Fruit fly (Drosophila melanogaster) whole organism, embryonic: Measurements from ENCODE around the gene Prosbeta2.

Experiments
- BEAF-32 ChIP-seq: fragments of 200-800 bp; sonication (Bioruptor generic); optimal IDR thresholded peaks from 3 replicates; lab custom pipeline; 2017; ENCODE audit warnings: missing biosample characterization, missing genetic modification characterization, mild to moderate bottlenecking, moderate library complexity, missing genetic modification reagents
- CG11696 ChIP-seq: fragments of 200-800 bp; sonication (Bioruptor generic); IDR thresholded peaks from 2 replicates; pipeline ENCODE4 v1.3.6; 2022; ENCODE audit warnings: missing biosample characterization, missing genetic modification characterization
- CG12155 ChIP-seq: fragments of 200-800 bp; sonication (Bioruptor generic); optimal IDR thresholded peaks from 3 replicates; lab custom pipeline; 2016; ENCODE audit warnings: missing biosample characterization, missing genetic modification characterization
- CG15479 ChIP-seq: fragments of 200-800 bp; sonication (Bioruptor generic); optimal IDR thresholded peaks from 3 replicates; lab custom pipeline; 2019; ENCODE audit warnings: missing biosample characterization, mild to moderate bottlenecking, missing genetic modification characterization, moderate library complexity
- CG17361 ChIP-seq: fragments of 200-800 bp; sonication (Bioruptor generic); IDR thresholded peaks from 3 replicates; pipeline ENCODE4 v1.3.6; 2022; ENCODE audit warnings: missing biosample characterization, missing genetic modification characterization
- CG17829 ChIP-seq: fragments of 200-800 bp; optimal IDR thresholded peaks from 2 replicates; lab custom pipeline; 2019; ENCODE audit warnings: missing biosample characterization, mild to moderate bottlenecking, missing genetic modification characterization, moderate library complexity
- CG2199 ChIP-seq: fragments of 200-800 bp; sonication (Bioruptor generic); IDR thresholded peaks from 3 replicates; pipeline ENCODE4 v1.3.6; 2022; ENCODE audit warnings: missing biosample characterization, missing genetic modification characterization
- CG2712 ChIP-seq: fragments of 200-800 bp; optimal IDR thresholded peaks from 3 replicates; lab custom pipeline; 2019; ENCODE audit warnings: missing biosample characterization, mild to moderate bottlenecking, missing genetic modification characterization, moderate library complexity
- CG5245 ChIP-seq: fragments of 200-800 bp; sonication (Bioruptor generic); optimal IDR thresholded peaks from 3 replicates; lab custom pipeline; 2016; ENCODE audit warnings: missing biosample characterization, missing genetic modification characterization
- CG6854 ChIP-seq: fragments of 200-800 bp; sonication (Bioruptor generic); optimal IDR thresholded peaks from 3 replicates; lab custom pipeline; 2017; ENCODE audit warnings: missing biosample characterization, mild to moderate bottlenecking, missing genetic modification characterization
- CG8281 ChIP-seq: fragments of 200-800 bp; sonication (Bioruptor generic); optimal IDR thresholded peaks from 2 replicates; lab custom pipeline; 2018; ENCODE audit warnings: missing biosample characterization, mild to moderate bottlenecking, missing genetic modification characterization, moderate library complexity
- D ChIP-seq, 2 experiments: fragments of 200-800 bp in 1 of 2; fragments of >200 bp in 1 of 2; sonication (Bioruptor generic) in 1 of 2; optimal IDR thresholded peaks; 2 replicates in 1 of 2; 3 replicates in 1 of 2; lab custom pipeline; 2017; ENCODE audit warnings: mild to moderate bottlenecking in 1 of 2, missing biosample characterization in 1 of 2, missing genetic modification characterization in 1 of 2, missing genetic modification reagents in 1 of 2
- Dfd ChIP-seq, 2 experiments: fragments of >200 bp; optimal IDR thresholded peaks; 2 replicates each; lab custom pipeline; 2017; ENCODE audit warnings: missing biosample characterization in 2 of 2, missing genetic modification characterization in 2 of 2
- Ets65A ChIP-seq: fragments of 200-800 bp; sonication (Bioruptor generic); peaks from one replicate; lab custom pipeline; 2016; ENCODE audit warnings: missing biosample characterization, missing genetic modification characterization
- Lpt ChIP-seq: fragments of >200 bp; optimal IDR thresholded peaks from 2 replicates; lab custom pipeline; 2018; ENCODE audit warnings: missing biosample characterization, missing genetic modification characterization
- Med ChIP-seq: fragments of 200-800 bp; sonication (Bioruptor generic); peaks from one replicate; lab custom pipeline; 2016; ENCODE audit warnings: missing biosample characterization, missing genetic modification characterization, mild to moderate bottlenecking, inconsistent platforms, moderate library complexity
- Meics ChIP-seq: fragments of 200-800 bp; sonication (Bioruptor generic); optimal IDR thresholded peaks from 2 replicates; lab custom pipeline; 2017; ENCODE audit warnings: missing biosample characterization, mild to moderate bottlenecking, missing genetic modification characterization
- Nf-YB ChIP-seq: fragments of 200-800 bp; sonication (Bioruptor generic); optimal IDR thresholded peaks from 3 replicates; lab custom pipeline; 2019; ENCODE audit warnings: missing biosample characterization, mild to moderate bottlenecking, missing genetic modification characterization, moderate library complexity
- Oli ChIP-seq: fragments of 200-800 bp; sonication (Bioruptor generic); optimal IDR thresholded peaks from 2 replicates; lab custom pipeline; 2018; ENCODE audit warnings: missing biosample characterization, mild to moderate bottlenecking, missing genetic modification characterization, moderate library complexity
- Vsx1 ChIP-seq: fragments of 200-800 bp; sonication (Bioruptor generic); optimal IDR thresholded peaks from 2 replicates; lab custom pipeline; 2017; ENCODE audit warnings: missing biosample characterization, mild to moderate bottlenecking, missing genetic modification characterization, missing genetic modification reagents
- Xrp1 ChIP-seq: fragments of 200-800 bp; sonication (Bioruptor generic); IDR thresholded peaks from 2 replicates; pipeline ENCODE4 v1.3.6; 2022; ENCODE audit warnings: missing biosample characterization, missing genetic modification characterization
- abd-A ChIP-seq: fragments of 200-800 bp; sonication (Bioruptor generic); optimal IDR thresholded peaks from 3 replicates; lab custom pipeline; 2019; ENCODE audit warnings: missing biosample characterization, mild to moderate bottlenecking, missing genetic modification characterization, moderate library complexity
- bcd ChIP-seq: fragments of 200-800 bp; sonication (Bioruptor generic); optimal IDR thresholded peaks from 2 replicates; lab custom pipeline; 2017; ENCODE audit warnings: missing biosample characterization, mild to moderate bottlenecking, missing genetic modification characterization
- chm ChIP-seq: fragments of 200-800 bp; sonication (Bioruptor generic); IDR thresholded peaks from 2 replicates; pipeline ENCODE4 v1.3.6; 2022; ENCODE audit warnings: missing biosample characterization, missing genetic modification characterization
- chn ChIP-seq: fragments of 200-800 bp; sonication (Bioruptor generic); optimal IDR thresholded peaks from 2 replicates; lab custom pipeline; 2016; ENCODE audit warnings: missing biosample characterization, missing genetic modification characterization
- dati ChIP-seq: fragments of 200-800 bp; sonication (Bioruptor generic); IDR thresholded peaks from 2 replicates; pipeline ENCODE4 v1.3.6; 2022; ENCODE audit warnings: missing biosample characterization, missing genetic modification characterization
- gce ChIP-seq: fragments of 200-800 bp; sonication (Bioruptor generic); IDR thresholded peaks from 3 replicates; pipeline ENCODE4 v1.3.6; 2022; ENCODE audit warnings: missing biosample characterization, missing genetic modification characterization
- gcm2 ChIP-seq: fragments of 200-800 bp; sonication (Bioruptor generic); optimal IDR thresholded peaks from 2 replicates; lab custom pipeline; 2016; ENCODE audit warnings: missing biosample characterization, missing genetic modification characterization
- grn ChIP-seq: fragments of 200-800 bp; sonication (Bioruptor generic); optimal IDR thresholded peaks from 3 replicates; lab custom pipeline; 2017; ENCODE audit warnings: missing biosample characterization, missing genetic modification characterization
- ham ChIP-seq: fragments of 200-800 bp; sonication (Bioruptor generic); IDR thresholded peaks from 2 replicates; pipeline ENCODE4 v1.3.6; 2022; ENCODE audit warnings: missing biosample characterization, missing genetic modification characterization
- insv ChIP-seq, 2 experiments: fragments of 200-800 bp; sonication (Bioruptor generic); optimal IDR thresholded peaks; 3 replicates each; lab custom pipeline; 2016 to 2018; ENCODE audit warnings: missing biosample characterization in 2 of 2, missing genetic modification characterization in 2 of 2
- kah ChIP-seq: fragments of 200-800 bp; sonication (Bioruptor generic); optimal IDR thresholded peaks from 2 replicates; lab custom pipeline; 2018; ENCODE audit warnings: missing biosample characterization, mild to moderate bottlenecking, missing genetic modification characterization
- kni ChIP-seq: fragments of 200-800 bp; sonication (Bioruptor generic); optimal IDR thresholded peaks from 3 replicates; lab custom pipeline; 2017; ENCODE audit warnings: mild to moderate bottlenecking, missing biosample characterization, missing genetic modification reagents, missing genetic modification characterization
- lab ChIP-seq: fragments of 200-800 bp; sonication (Bioruptor generic); optimal IDR thresholded peaks from 3 replicates; lab custom pipeline; 2017; ENCODE audit warnings: missing biosample characterization, missing genetic modification characterization, mild to moderate bottlenecking, moderate library complexity, missing genetic modification reagents
- lov ChIP-seq, 2 experiments: fragments of 200-800 bp in 1 of 2; fragments of >200 bp in 1 of 2; sonication (Bioruptor generic) in 1 of 2; IDR thresholded peaks in 1 of 2; optimal IDR thresholded peaks in 1 of 2; 2 replicates in 1 of 2; 3 replicates in 1 of 2; pipeline versions ENCODE4 v1.3.6 to Lab custom; 2017 to 2022; ENCODE audit warnings: missing biosample characterization in 1 of 2, missing genetic modification characterization in 1 of 2
- mirr ChIP-seq: fragments of 200-800 bp; sonication (Bioruptor generic); optimal IDR thresholded peaks from 3 replicates; lab custom pipeline; 2018; ENCODE audit warnings: missing biosample characterization, mild to moderate bottlenecking, missing genetic modification characterization
- odd ChIP-seq: fragments of 200-800 bp; sonication (Bioruptor generic); optimal IDR thresholded peaks from 2 replicates; lab custom pipeline; 2017; ENCODE audit warnings: missing biosample characterization, mild to moderate bottlenecking, missing genetic modification characterization
- onecut ChIP-seq: fragments of 200-800 bp; sonication (Bioruptor generic); IDR thresholded peaks from 2 replicates; pipeline ENCODE4 v1.3.6; 2022; ENCODE audit warnings: missing biosample characterization, missing genetic modification characterization
- pros ChIP-seq: fragments of 200-800 bp; sonication (Bioruptor generic); optimal IDR thresholded peaks from 3 replicates; lab custom pipeline; 2019; ENCODE audit warnings: missing biosample characterization, mild to moderate bottlenecking, missing genetic modification characterization, moderate library complexity
- slbo ChIP-seq: fragments of 200-800 bp; sonication (Bioruptor generic); IDR thresholded peaks from 2 replicates; pipeline ENCODE4 v1.3.6; 2022; ENCODE audit warnings: missing biosample characterization, missing genetic modification characterization
- sr ChIP-seq: fragments of 200-800 bp; sonication (Bioruptor generic); IDR thresholded peaks from 3 replicates; pipeline ENCODE4 v1.3.6; 2022; ENCODE audit warnings: missing biosample characterization, missing genetic modification characterization
- tll ChIP-seq, 2 experiments: fragments of 200-800 bp in 1 of 2; fragments of >200 bp in 1 of 2; sonication (Bioruptor generic) in 1 of 2; optimal IDR thresholded peaks; 2 replicates each; lab custom pipeline; 2017 to 2019; ENCODE audit warnings: missing biosample characterization in 2 of 2, missing genetic modification characterization in 2 of 2, mild to moderate bottlenecking in 1 of 2, moderate library complexity in 1 of 2
- twi ChIP-seq: fragments of 200-800 bp; optimal IDR thresholded peaks from 2 replicates; lab custom pipeline; 2019; ENCODE audit warnings: missing biosample characterization, mild to moderate bottlenecking, missing genetic modification characterization, moderate library complexity
- unc-4 ChIP-seq: fragments of 200-800 bp; sonication (Bioruptor generic); IDR thresholded peaks from 2 replicates; pipeline ENCODE4 v1.3.6; 2022; ENCODE audit warnings: missing biosample characterization, missing genetic modification characterization; ENCODE audit not compliant: partially characterized antibody
- vnd ChIP-seq: fragments of 200-800 bp; sonication (Bioruptor generic); IDR thresholded peaks from 3 replicates; pipeline ENCODE4 v1.3.6; 2022; ENCODE audit warnings: missing biosample characterization, missing genetic modification characterization; ENCODE audit not compliant: partially characterized antibody
- zen ChIP-seq: fragments of 200-800 bp; sonication (Bioruptor generic); optimal IDR thresholded peaks from 3 replicates; lab custom pipeline; 2018; ENCODE audit warnings: missing biosample characterization, mild to moderate bottlenecking, missing genetic modification characterization, moderate library complexity

Prosbeta2 gene

DNA sequence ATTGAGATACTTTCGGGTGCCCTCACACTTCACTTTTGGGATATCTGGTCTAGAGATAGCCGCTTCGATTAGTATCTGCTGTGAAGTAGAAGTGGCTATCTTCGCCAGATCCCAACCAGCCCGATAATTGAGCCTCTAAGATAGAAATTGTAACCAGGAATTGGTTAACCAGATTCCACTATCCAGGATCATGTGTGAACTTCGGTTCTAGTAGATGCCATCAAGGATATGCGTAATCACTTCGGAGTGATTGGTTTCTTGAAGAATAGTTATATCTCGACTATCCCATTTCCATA, 42.8 kb upstream of the Prosbeta2 start:
- TF ChIP-seq kah (GFP tag; lab: Kevin White, UChicago), result no peak
- no peak for TF ChIP-seq CG11696 (GFP tag; lab: Robert Waterston, UW)
- peak; percentile 75 for TF ChIP-seq grn (GFP tag; lab: Kevin White, UChicago)
- no peak for TF ChIP-seq CG12155
- no peak for TF ChIP-seq unc-4 (GFP tag; lab: Robert Waterston, UW)
- no peak for TF ChIP-seq onecut
- TF ChIP-seq slbo, result no peak
- TF ChIP-seq CG2712 (tag; lab: Kevin White, UChicago), result no peak
- TF ChIP-seq chn (GFP tag; lab: Kevin White, UChicago), result no peak
- TF ChIP-seq Oli, result no peak
- no peak for TF ChIP-seq CG8281 (tag; lab: Kevin White, UChicago)
- TF ChIP-seq gce (GFP tag; lab: Robert Waterston, UW), result no peak
- TF ChIP-seq Vsx1, result no peak
- TF ChIP-seq CG17361 (GFP tag; lab: Robert Waterston, UW), result no peak
- no peak for TF ChIP-seq CG5245 (GFP tag; lab: Kevin White, UChicago)
- no peak for TF ChIP-seq gcm2 (GFP tag; lab: Kevin White, UChicago)
- TF ChIP-seq CG6854 (GFP tag; lab: Kevin White, UChicago), result no peak
- TF ChIP-seq Med (GFP tag; lab: Kevin White, UChicago), result no peak
- peak; percentile 23 for TF ChIP-seq D (optimal IDR thresholded peaks at IDR 0.05; lab: Kevin White, UChicago)
- no peak for TF ChIP-seq D (GFP tag; optimal IDR thresholded peaks at IDR 0.05; lab: Kevin White, UChicago)
- peak; percentile 18 for TF ChIP-seq Ets65A (GFP tag; lab: Kevin White, UChicago)
- no peak for TF ChIP-seq ham
- no peak for TF ChIP-seq Lpt (GFP tag; lab: Kevin White, UChicago)
- no peak for TF ChIP-seq Meics (GFP tag; lab: Kevin White, UChicago)
- no peak for TF ChIP-seq BEAF-32 (GFP tag; lab: Kevin White, UChicago)
- no peak for TF ChIP-seq sr (GFP tag; lab: Robert Waterston, UW)
- no peak for TF ChIP-seq dati
- no peak for TF ChIP-seq abd-A
- peak; percentile 94 for TF ChIP-seq CG15479 (GFP tag; lab: Kevin White, UChicago)

dm6 chr3L:14958613-14959327, 41.0 kb upstream of the Prosbeta2 start:
- no peak for TF ChIP-seq vnd (GFP tag; lab: Robert Waterston, UW)
- peak; percentile 79; the same call in 2 of the 3 replicates for TF ChIP-seq CG2199 (GFP tag; lab: Robert Waterston, UW)
- peak; percentile 74 for TF ChIP-seq zen (tag; lab: Kevin White, UChicago)
- TF ChIP-seq lab (GFP tag; lab: Kevin White, UChicago), result no peak
- no peak for TF ChIP-seq CG17829 (tag; lab: Kevin White, UChicago)
- TF ChIP-seq pros, result peak; percentile 82
- no peak for TF ChIP-seq lov (optimal IDR thresholded peaks at IDR 0.05; lab: Kevin White, UChicago)
- peak; percentile 57; the same call in 1 of the 3 replicates for TF ChIP-seq lov (GFP tag; IDR thresholded peaks at IDR 0.05; lab: Robert Waterston, UW)
- TF ChIP-seq CG15479 (GFP tag; lab: Kevin White, UChicago), result peak; percentile 81
- TF ChIP-seq twi (tag; lab: Kevin White, UChicago), result peak; percentile 67
- peak; percentile 33; the same call in 1 of the 2 replicates for TF ChIP-seq Xrp1 (GFP tag; lab: Robert Waterston, UW)
- TF ChIP-seq insv (GFP tag; optimal IDR thresholded peaks at IDR 0.05; lab: Kevin White, UChicago), result peak in 1 of 2 experiments; percentile 77
- TF ChIP-seq odd (GFP tag; lab: Kevin White, UChicago), result peak; percentile 44
- peak; percentile 28 for TF ChIP-seq grn (GFP tag; lab: Kevin White, UChicago)
- peak; percentile 91 for TF ChIP-seq D (optimal IDR thresholded peaks at IDR 0.05; lab: Kevin White, UChicago)
- TF ChIP-seq D (GFP tag; optimal IDR thresholded peaks at IDR 0.05; lab: Kevin White, UChicago), result no peak
- no peak for TF ChIP-seq mirr (GFP tag; lab: Kevin White, UChicago)
- TF ChIP-seq bcd (GFP tag; lab: Kevin White, UChicago), result no peak
- peak in 1 of 2 experiments; percentile 71 for TF ChIP-seq tll (GFP tag; optimal IDR thresholded peaks at IDR 0.05; lab: Kevin White, UChicago)
- peak; percentile 73 for TF ChIP-seq kni (GFP tag; lab: Kevin White, UChicago)
- peak; percentile 49; the same call in 1 of the 2 replicates for TF ChIP-seq chm (GFP tag; lab: Robert Waterston, UW)
- TF ChIP-seq Nf-YB (GFP tag; lab: Kevin White, UChicago), result no peak
- no peak for TF ChIP-seq Dfd (GFP tag; optimal IDR thresholded peaks at IDR 0.05; lab: Kevin White, UChicago)
